Worm (Caenorhabditis elegans) whole organism, L4/young adult: Measurements from ENCODE around the gene sri-46.

ENCODE experiments used
- dao-5 ChIP-seq: sonication (generic microtip); optimal IDR thresholded peaks from 2 replicates; lab custom pipeline; 2016; ENCODE audit warnings: missing genotype, missing genetic modification characterization, moderate library complexity, missing compliant biosample characterization
- him-1 ChIP-seq: sonication (generic microtip); optimal IDR thresholded peaks from 2 replicates; lab custom pipeline; 2016; ENCODE audit warnings: missing genotype, missing genetic modification reagents, missing genetic modification characterization, missing compliant biosample characterization

- no peak for TF ChIP-seq him-1 (tag; lab: Kevin White, UChicago)
- TF ChIP-seq dao-5 (tag; lab: Kevin White, UChicago) = no peak
Observed at ce11 chrII:678581-678980, 7.7 kb upstream of the sri-46 start, which contains the start of gene T02H6.9.
